Fruit fly (Drosophila melanogaster) whole organism, embryonic: ENCODE results near the gene uif.

Experiments
- Abd-B ChIP-seq: fragments of 200-800 bp; sonication (Bioruptor generic); optimal IDR thresholded peaks from 2 replicates; lab custom pipeline; 2018; ENCODE audit warnings: missing biosample characterization, mild to moderate bottlenecking, missing genetic modification characterization, moderate library complexity
- CG10654 ChIP-seq: fragments of 200-800 bp; sonication (Bioruptor generic); optimal IDR thresholded peaks from 2 replicates; lab custom pipeline; 2016; ENCODE audit warnings: missing biosample characterization, missing genetic modification characterization
- CG11504 ChIP-seq: fragments of 200-800 bp; sonication (Bioruptor generic); optimal IDR thresholded peaks from 3 replicates; lab custom pipeline; 2019; ENCODE audit warnings: missing biosample characterization, mild to moderate bottlenecking, missing genetic modification characterization, moderate library complexity
- CG11560 ChIP-seq: fragments of 200-800 bp; sonication (Bioruptor generic); IDR thresholded peaks from 3 replicates; pipeline ENCODE4 v1.3.6; 2022; ENCODE audit warnings: missing biosample characterization, missing genetic modification characterization
- CG13296 ChIP-seq: fragments of 200-800 bp; sonication (Bioruptor generic); optimal IDR thresholded peaks from 3 replicates; lab custom pipeline; 2018; ENCODE audit warnings: missing biosample characterization, mild to moderate bottlenecking, missing genetic modification characterization
- CG13775 ChIP-seq: fragments of 200-800 bp; sonication (Bioruptor generic); optimal IDR thresholded peaks from 3 replicates; lab custom pipeline; 2017; ENCODE audit warnings: missing biosample characterization, mild to moderate bottlenecking, missing genetic modification characterization
- CG13894 ChIP-seq: fragments of 200-800 bp; sonication (Bioruptor generic); optimal IDR thresholded peaks from 3 replicates; lab custom pipeline; 2018; ENCODE audit warnings: missing biosample characterization, mild to moderate bottlenecking, missing genetic modification characterization, moderate library complexity
- CG14050 ChIP-seq: fragments of 200-800 bp; sonication (Bioruptor generic); IDR thresholded peaks from 3 replicates; pipeline ENCODE4 v1.3.6; 2022; ENCODE audit warnings: missing biosample characterization, missing genetic modification characterization
- CG14667 ChIP-seq: fragments of 200-800 bp; sonication (Bioruptor generic); IDR thresholded peaks from 2 replicates; pipeline ENCODE4 v1.3.6; 2022; ENCODE audit warnings: missing biosample characterization, missing genetic modification characterization
- CG14965 ChIP-seq: fragments of 200-800 bp; sonication (Bioruptor generic); optimal IDR thresholded peaks from 2 replicates; lab custom pipeline; 2016; ENCODE audit warnings: missing biosample characterization, missing genetic modification characterization, borderline replicate concordance
- CG17385 ChIP-seq: fragments of 200-800 bp; sonication (Bioruptor generic); optimal IDR thresholded peaks from 3 replicates; lab custom pipeline; 2018; ENCODE audit warnings: missing biosample characterization, mild to moderate bottlenecking, missing genetic modification characterization
- CG1832 ChIP-seq: fragments of 200-800 bp; sonication (Bioruptor generic); optimal IDR thresholded peaks from 2 replicates; lab custom pipeline; 2017; ENCODE audit warnings: missing biosample characterization, mild to moderate bottlenecking, missing genetic modification characterization, inconsistent platforms
- CG31224 ChIP-seq: fragments of 200-800 bp; sonication (Bioruptor generic); IDR thresholded peaks from 2 replicates; pipeline ENCODE4 v1.3.6; 2022; ENCODE audit warnings: missing biosample characterization, missing genetic modification characterization
- CG32532 ChIP-seq: fragments of 200-800 bp; sonication (Bioruptor generic); IDR thresholded peaks from 2 replicates; pipeline ENCODE4 v1.3.6; 2022; ENCODE audit warnings: missing biosample characterization, missing genetic modification characterization
- CG34422 ChIP-seq: fragments of 200-800 bp; sonication (Bioruptor generic); IDR thresholded peaks from 3 replicates; pipeline ENCODE4 v1.3.6; 2022; ENCODE audit warnings: missing biosample characterization, missing genetic modification characterization
- CG42726 ChIP-seq: fragments of 200-800 bp; sonication (Bioruptor generic); IDR thresholded peaks from 2 replicates; pipeline ENCODE4 v1.3.6; 2022; ENCODE audit warnings: missing biosample characterization, missing genetic modification characterization; ENCODE audit not compliant: partially characterized antibody
- CG5245 ChIP-seq: fragments of 200-800 bp; sonication (Bioruptor generic); optimal IDR thresholded peaks from 3 replicates; lab custom pipeline; 2016; ENCODE audit warnings: missing biosample characterization, missing genetic modification characterization
- CG6175 ChIP-seq: fragments of 200-800 bp; sonication (Bioruptor generic); IDR thresholded peaks from 3 replicates; pipeline ENCODE4 v1.3.6; 2022; ENCODE audit warnings: missing biosample characterization, missing genetic modification characterization
- CG7745 ChIP-seq: fragments of 200-800 bp; sonication (Bioruptor generic); optimal IDR thresholded peaks from 2 replicates; lab custom pipeline; 2018; ENCODE audit warnings: missing biosample characterization, mild to moderate bottlenecking, missing genetic modification characterization, moderate library complexity
- CG8089 ChIP-seq: fragments of 200-800 bp; sonication (Bioruptor generic); optimal IDR thresholded peaks from 3 replicates; lab custom pipeline; 2016; ENCODE audit warnings: missing biosample characterization, missing genetic modification characterization
- Dek ChIP-seq: fragments of 200-800 bp; sonication (Bioruptor generic); optimal IDR thresholded peaks from 3 replicates; lab custom pipeline; 2019; ENCODE audit warnings: missing biosample characterization, mild to moderate bottlenecking, missing genetic modification characterization, moderate library complexity
- Dref ChIP-seq: fragments of 200-800 bp; sonication (Bioruptor generic); IDR thresholded peaks from 2 replicates; pipeline ENCODE4 v1.3.6; 2022; ENCODE audit warnings: missing biosample characterization, missing genetic modification characterization
- Fer3 ChIP-seq: fragments of 200-800 bp; sonication (Bioruptor generic); optimal IDR thresholded peaks from 2 replicates; lab custom pipeline; 2018; ENCODE audit warnings: missing biosample characterization, mild to moderate bottlenecking, missing genetic modification characterization, moderate library complexity
- Hr3 ChIP-seq: fragments of 200-800 bp; sonication (Bioruptor generic); optimal IDR thresholded peaks from 3 replicates; lab custom pipeline; 2016; ENCODE audit warnings: missing biosample characterization, missing genetic modification characterization
- Hr78 ChIP-seq, 2 experiments: fragments of 200-800 bp in 1 of 2; fragments of >200 bp in 1 of 2; sonication (Bioruptor generic) in 1 of 2; optimal IDR thresholded peaks; 2 replicates each; lab custom pipeline; 2017 to 2019; ENCODE audit warnings: missing biosample characterization in 2 of 2, missing genetic modification characterization in 2 of 2, mild to moderate bottlenecking in 1 of 2, moderate library complexity in 1 of 2
- Hsf ChIP-seq: fragments of 200-800 bp; sonication (Bioruptor generic); optimal IDR thresholded peaks from 3 replicates; lab custom pipeline; 2016; ENCODE audit warnings: missing biosample characterization, missing genetic modification characterization
- NK7.1 ChIP-seq: fragments of 200-800 bp; sonication (Bioruptor generic); optimal IDR thresholded peaks from 3 replicates; lab custom pipeline; 2016; ENCODE audit warnings: missing biosample characterization, missing genetic modification characterization
- Optix ChIP-seq: fragments of 200-800 bp; sonication (Bioruptor generic); IDR thresholded peaks from 3 replicates; pipeline ENCODE4 v1.3.6; 2022; ENCODE audit warnings: missing biosample characterization, missing genetic modification characterization
- PHDP ChIP-seq: fragments of 200-800 bp; sonication (Bioruptor generic); optimal IDR thresholded peaks from 3 replicates; lab custom pipeline; 2018; ENCODE audit warnings: missing biosample characterization, mild to moderate bottlenecking, missing genetic modification characterization, moderate library complexity
- Sry-β ChIP-seq: fragments of 200-800 bp; sonication (Bioruptor generic); optimal IDR thresholded peaks from 2 replicates; lab custom pipeline; 2018; ENCODE audit warnings: missing biosample characterization, mild to moderate bottlenecking, missing genetic modification characterization, moderate library complexity
- bowl ChIP-seq: fragments of 200-800 bp; sonication (Bioruptor generic); IDR thresholded peaks from 2 replicates; pipeline ENCODE4 v1.3.6; 2022; ENCODE audit warnings: missing biosample characterization, missing genetic modification characterization
- bsh ChIP-seq, 2 experiments: fragments of 200-800 bp; sonication (Bioruptor generic); optimal IDR thresholded peaks; 2 replicates each; lab custom pipeline; 2017 to 2018; ENCODE audit warnings: mild to moderate bottlenecking in 2 of 2, missing biosample characterization in 2 of 2, missing genetic modification characterization in 2 of 2, moderate library complexity in 1 of 2
- cg ChIP-seq: fragments of 200-800 bp; sonication (Bioruptor generic); optimal IDR thresholded peaks from 3 replicates; lab custom pipeline; 2019; ENCODE audit warnings: missing biosample characterization, mild to moderate bottlenecking, missing genetic modification characterization, moderate library complexity
- chm ChIP-seq: fragments of 200-800 bp; sonication (Bioruptor generic); IDR thresholded peaks from 2 replicates; pipeline ENCODE4 v1.3.6; 2022; ENCODE audit warnings: missing biosample characterization, missing genetic modification characterization
- eve ChIP-seq, 2 experiments: fragments of >200 bp; optimal IDR thresholded peaks; 2 replicates each; lab custom pipeline; 2017; ENCODE audit warnings: missing biosample characterization in 2 of 2, missing genetic modification characterization in 2 of 2
- exex ChIP-seq: fragments of 200-800 bp; sonication (Bioruptor generic); optimal IDR thresholded peaks from 4 replicates; lab custom pipeline; 2018; ENCODE audit warnings: missing biosample characterization, mild to moderate bottlenecking, missing genetic modification characterization, moderate library complexity
- eyg ChIP-seq: fragments of 200-800 bp; sonication (Bioruptor generic); optimal IDR thresholded peaks from 3 replicates; lab custom pipeline; 2016; ENCODE audit warnings: missing biosample characterization, missing genetic modification characterization
- fd102C ChIP-seq: fragments of 200-800 bp; sonication (Bioruptor generic); optimal IDR thresholded peaks from 2 replicates; lab custom pipeline; 2018; ENCODE audit warnings: missing biosample characterization, mild to moderate bottlenecking, missing genetic modification characterization, moderate library complexity
- fd96Cb ChIP-seq: fragments of 200-800 bp; sonication (Bioruptor generic); optimal IDR thresholded peaks from 2 replicates; lab custom pipeline; 2018; ENCODE audit warnings: missing biosample characterization, mild to moderate bottlenecking, missing genetic modification characterization, moderate library complexity
- gcm2 ChIP-seq: fragments of 200-800 bp; sonication (Bioruptor generic); optimal IDR thresholded peaks from 2 replicates; lab custom pipeline; 2016; ENCODE audit warnings: missing biosample characterization, missing genetic modification characterization
- lmd ChIP-seq: fragments of 200-800 bp; sonication (Bioruptor generic); IDR thresholded peaks from 2 replicates; pipeline ENCODE4 v1.3.6; 2022; ENCODE audit warnings: missing biosample characterization, missing genetic modification characterization
- onecut ChIP-seq: fragments of 200-800 bp; sonication (Bioruptor generic); IDR thresholded peaks from 2 replicates; pipeline ENCODE4 v1.3.6; 2022; ENCODE audit warnings: missing biosample characterization, missing genetic modification characterization
- pita ChIP-seq: fragments of 200-800 bp; sonication (Bioruptor generic); optimal IDR thresholded peaks from 2 replicates; lab custom pipeline; 2017; ENCODE audit warnings: missing biosample characterization, mild to moderate bottlenecking, missing genetic modification characterization
- pum ChIP-seq: fragments of 200-800 bp; sonication (Bioruptor generic); optimal IDR thresholded peaks from 2 replicates; lab custom pipeline; 2016; ENCODE audit warnings: missing biosample characterization, missing genetic modification characterization
- rib ChIP-seq: fragments of 200-800 bp; sonication (Bioruptor generic); IDR thresholded peaks from 2 replicates; pipeline ENCODE4 v1.3.6; 2022; ENCODE audit warnings: missing biosample characterization, missing genetic modification characterization
- run ChIP-seq: fragments of 200-800 bp; sonication (Bioruptor generic); optimal IDR thresholded peaks from 3 replicates; lab custom pipeline; 2018; ENCODE audit warnings: missing biosample characterization, mild to moderate bottlenecking, missing genetic modification characterization
- sd ChIP-seq: fragments of 200-800 bp; sonication (Bioruptor generic); optimal IDR thresholded peaks from 3 replicates; lab custom pipeline; 2018; ENCODE audit warnings: missing biosample characterization, mild to moderate bottlenecking, missing genetic modification characterization, moderate library complexity
- unpg ChIP-seq: fragments of 200-800 bp; sonication (Bioruptor generic); optimal IDR thresholded peaks from 3 replicates; lab custom pipeline; 2018; ENCODE audit warnings: missing biosample characterization, mild to moderate bottlenecking, missing genetic modification characterization, moderate library complexity

uif gene

DNA sequence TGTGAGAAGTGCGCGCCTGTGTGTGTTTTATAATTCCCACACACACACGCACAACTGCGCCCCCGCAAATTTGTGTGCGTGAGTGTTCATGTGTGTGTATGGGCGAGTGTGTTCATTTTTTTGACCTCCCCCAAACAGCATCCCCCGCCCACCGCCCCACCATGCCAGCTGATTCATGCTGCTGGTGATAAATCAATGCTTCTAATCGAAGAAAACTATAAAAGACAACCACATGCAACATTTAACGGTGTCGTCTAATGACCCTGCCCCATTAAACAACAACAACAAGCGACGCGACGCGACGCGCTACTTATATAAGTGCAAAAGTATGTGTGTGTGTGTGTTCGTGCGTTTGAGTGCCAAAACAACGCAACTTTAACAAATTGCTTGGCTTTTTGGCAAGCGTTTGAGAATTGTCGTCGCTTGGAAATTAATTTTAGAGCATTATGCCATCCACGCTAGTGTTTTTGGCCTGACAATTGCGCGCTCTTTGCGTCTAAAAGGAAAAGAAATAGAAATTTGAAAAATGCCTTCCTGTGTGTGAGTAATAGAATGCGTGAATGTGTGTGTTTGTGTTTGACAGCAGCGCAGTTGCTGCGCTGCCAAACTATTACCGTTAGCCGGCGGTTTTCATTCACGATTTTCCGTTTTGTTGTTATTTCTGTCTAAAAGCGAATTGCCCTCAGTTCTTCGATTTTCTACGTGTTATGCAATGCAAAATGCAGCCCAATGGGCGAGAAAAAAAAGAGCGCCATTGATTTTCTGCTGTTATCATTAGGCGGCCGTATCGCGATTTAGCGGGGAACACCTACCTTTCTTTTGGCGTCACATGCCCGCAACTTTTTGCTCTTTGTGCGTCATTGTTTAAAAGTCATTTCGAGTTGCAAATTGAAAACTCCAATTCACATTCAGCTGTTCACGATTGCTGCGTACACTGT lies 28.5 kb upstream of the uif start (continued):
- TF ChIP-seq exex: no peak
- TF ChIP-seq CG7745: no peak
- no peak for TF ChIP-seq Hsf (GFP tag; lab: Kevin White, UChicago)
- TF ChIP-seq CG8089 (GFP tag; lab: Kevin White, UChicago): no peak
- no peak for TF ChIP-seq run
- TF ChIP-seq CG32532 (GFP tag; lab: Robert Waterston, UW): 0 out of 2 replicates have a peak, but pooled peaks have one; percentile 29
- no peak for TF ChIP-seq CG5245 (GFP tag; lab: Kevin White, UChicago)
- no peak for TF ChIP-seq CG10654 (GFP tag; lab: Kevin White, UChicago)
- TF ChIP-seq pita (GFP tag; lab: Kevin White, UChicago): no peak
- no peak for TF ChIP-seq eyg (GFP tag; lab: Kevin White, UChicago)
- no peak for TF ChIP-seq Optix (GFP tag; lab: Robert Waterston, UW)
- TF ChIP-seq Dref (GFP tag; lab: Robert Waterston, UW): no peak
- no peak for TF ChIP-seq CG1832 (GFP tag; lab: Kevin White, UChicago)
- TF ChIP-seq rib: 0 out of 2 replicates have a peak, but pooled peaks have one; percentile 10
- peak in 1 of 2 experiments; percentile 90 for TF ChIP-seq Hr78 (GFP tag; optimal IDR thresholded peaks at IDR 0.05; lab: Kevin White, UChicago)
- peak; percentile 84; the same call in 2 of the 3 replicates for TF ChIP-seq CG6175
- no peak for TF ChIP-seq bsh (GFP tag; optimal IDR thresholded peaks at IDR 0.05; lab: Kevin White, UChicago)
- no peak for TF ChIP-seq bowl (GFP tag; lab: Robert Waterston, UW)
- peak; percentile 27 for TF ChIP-seq Abd-B (GFP tag; lab: Kevin White, UChicago)
- TF ChIP-seq Hr3 (GFP tag; lab: Kevin White, UChicago): no peak
- no peak for TF ChIP-seq fd96Cb (tag; lab: Kevin White, UChicago)
- no peak for TF ChIP-seq unpg (GFP tag; lab: Kevin White, UChicago)
- no peak for TF ChIP-seq CG11560 (tag; lab: Robert Waterston, UW)
- no peak for TF ChIP-seq CG17385 (GFP tag; lab: Kevin White, UChicago)
- TF ChIP-seq chm: 0 out of 2 replicates have a peak, but pooled peaks have one; percentile 38
- TF ChIP-seq CG14965 (GFP tag; lab: Kevin White, UChicago): no peak
- TF ChIP-seq lmd (GFP tag; lab: Robert Waterston, UW): no peak
- peak; percentile 94 for TF ChIP-seq cg (GFP tag; lab: Kevin White, UChicago)
- no peak for TF ChIP-seq CG11504
- no peak for TF ChIP-seq sd (tag; lab: Kevin White, UChicago)
- TF ChIP-seq Fer3 (tag; lab: Kevin White, UChicago): no peak
- no peak for TF ChIP-seq NK7.1 (GFP tag; lab: Kevin White, UChicago)
- TF ChIP-seq gcm2 (GFP tag; lab: Kevin White, UChicago): no peak
- 0 out of 2 replicates have a peak, but pooled peaks have one; percentile 7 for TF ChIP-seq CG42726 (GFP tag; lab: Robert Waterston, UW)
- TF ChIP-seq CG14667: no peak
- TF ChIP-seq Sry-β (GFP tag; lab: Kevin White, UChicago): no peak
- no peak for TF ChIP-seq CG13296 (GFP tag; lab: Kevin White, UChicago)
- TF ChIP-seq CG34422 (GFP tag; lab: Robert Waterston, UW): peak; percentile 4; the same call in 1 of the 3 replicates
- TF ChIP-seq CG14050 (GFP tag; lab: Robert Waterston, UW): no peak
- TF ChIP-seq CG13775 (GFP tag; lab: Kevin White, UChicago): no peak
- no peak for TF ChIP-seq PHDP
- TF ChIP-seq pum (GFP tag; lab: Kevin White, UChicago): no peak
- no peak for TF ChIP-seq CG31224 (GFP tag; lab: Robert Waterston, UW)
- TF ChIP-seq CG13894 (tag; lab: Kevin White, UChicago): no peak
- TF ChIP-seq Dek (tag; lab: Kevin White, UChicago): no peak
- peak; percentile 36 for TF ChIP-seq onecut (GFP tag; lab: Robert Waterston, UW)
- TF ChIP-seq eve (GFP tag; optimal IDR thresholded peaks at IDR 0.05; lab: Kevin White, UChicago): no peak
- TF ChIP-seq fd102C: no peak
